Fruit fly (Drosophila melanogaster): ENCODE measurements around the gene nkd.
A peak's percentile ranks its signal among the peaks of the same experiment; 100 is the strongest.

The nkd gene

DNA sequence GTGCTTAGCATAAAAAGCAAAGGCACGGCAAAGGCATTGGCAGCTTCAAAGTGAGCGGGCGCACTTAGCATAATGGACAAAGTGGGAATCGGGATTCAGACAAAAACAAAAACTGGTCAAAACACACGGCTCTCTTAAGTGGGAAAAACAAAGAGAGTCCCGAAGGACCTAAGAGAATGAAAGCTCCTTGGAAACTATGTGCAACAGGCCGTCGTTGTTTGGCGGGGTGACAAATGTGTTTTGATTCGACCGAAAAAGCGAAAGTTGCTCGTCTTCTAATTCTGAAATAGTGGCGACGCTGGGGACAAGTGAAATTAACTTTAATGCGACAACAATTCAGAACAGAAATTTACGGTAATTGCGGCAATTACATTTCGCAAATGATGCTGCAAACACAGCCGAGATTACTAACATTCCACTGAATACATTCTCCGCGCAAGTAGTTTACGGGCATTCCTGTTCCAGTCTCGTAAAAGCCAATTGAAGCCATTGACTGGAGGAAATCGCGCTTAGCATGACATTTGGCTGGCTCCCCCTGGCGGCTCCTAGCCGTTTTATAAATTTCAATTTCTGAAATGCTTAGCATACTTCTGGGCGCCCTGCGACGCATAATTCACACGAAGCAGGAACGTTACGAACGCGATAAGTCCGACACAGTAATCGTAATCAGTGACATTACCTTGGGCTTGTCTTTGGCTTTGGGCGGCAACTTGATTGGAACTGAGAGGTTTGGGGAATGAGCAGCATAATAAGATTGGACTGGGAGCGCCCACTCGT is 76.9 kb downstream of the nkd start (continued):
- TF ChIP-seq CG11695 (GFP tag; IDR thresholded peaks at IDR 0.05): no peak
- no peak for TF ChIP-seq GATAe (GFP tag; conservative IDR thresholded peaks at IDR 0.05)
- 0 out of 2 replicates have a peak, but pooled peaks have one; percentile 18 for TF ChIP-seq NFAT (GFP tag; IDR thresholded peaks at IDR 0.05)
- 0 out of 3 replicates have a peak, but pooled peaks have one; percentile 51 for TF ChIP-seq Optix (GFP tag; IDR thresholded peaks at IDR 0.05)
- TF ChIP-seq CG8290 (GFP tag; optimal IDR thresholded peaks at IDR 0.05): no peak
- TF ChIP-seq CG8290 (tag; optimal IDR thresholded peaks at IDR 0.05): peak in 1 of 2 experiments; percentile 33
- TF ChIP-seq CG9437 (GFP tag; optimal IDR thresholded peaks at IDR 0.05): peak; percentile 34
- peak; percentile 88 for TF ChIP-seq CTCF (GFP tag; optimal IDR thresholded peaks at IDR 0.05)
- TF ChIP-seq scrt (GFP tag; optimal IDR thresholded peaks at IDR 0.05): peak; percentile 93
- 0 out of 3 replicates have a peak, but pooled peaks have one; percentile 39 for TF ChIP-seq CG6791 (GFP tag; IDR thresholded peaks at IDR 0.05; ENCODE audit: partially characterized antibody)
- peak; percentile 13; the same call in 1 of the 2 replicates for TF ChIP-seq onecut (GFP tag; IDR thresholded peaks at IDR 0.05)
- no peak for TF ChIP-seq Doc2 (GFP tag; IDR thresholded peaks at IDR 0.05)
- TF ChIP-seq schlank (tag; optimal IDR thresholded peaks at IDR 0.05): no peak
- TF ChIP-seq zfh1 (GFP tag; IDR thresholded peaks at IDR 0.05): 0 out of 3 replicates have a peak, but pooled peaks have one; percentile 21

DNA sequence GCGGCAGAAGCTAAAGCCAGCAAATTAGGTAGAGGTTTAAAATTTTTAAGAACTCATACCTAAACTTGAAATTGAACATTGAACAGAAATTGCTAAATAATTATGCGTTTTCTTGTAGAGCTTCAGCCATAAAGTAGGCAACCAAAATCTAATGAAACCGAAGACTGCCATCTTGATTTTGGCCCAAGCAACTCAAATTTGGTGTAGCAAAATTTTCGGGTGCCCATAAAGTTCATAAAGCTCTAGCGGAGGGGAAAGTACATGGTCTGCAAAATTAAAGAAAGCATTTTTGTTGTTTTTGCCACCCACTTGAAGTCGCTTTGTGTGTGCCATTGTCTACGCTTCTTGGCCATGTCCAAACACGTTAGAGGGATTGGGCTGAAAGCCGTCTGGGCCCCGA is 88.2 kb downstream of the nkd start:
- no peak for TF ChIP-seq CG3726 (GFP tag; IDR thresholded peaks at IDR 0.05)
- TF ChIP-seq Atf3 (GFP tag; optimal IDR thresholded peaks at IDR 0.05): no peak
- no peak for TF ChIP-seq CG4328 (GFP tag; optimal IDR thresholded peaks at IDR 0.05)
- TF ChIP-seq CG4854 (GFP tag; optimal IDR thresholded peaks at IDR 0.05): no peak
- TF ChIP-seq CG13287 (GFP tag; IDR thresholded peaks at IDR 0.05; ENCODE audit: partially characterized antibody): 0 out of 2 replicates have a peak, but pooled peaks have one; percentile 18
- no peak for TF ChIP-seq dysf (GFP tag; IDR thresholded peaks at IDR 0.05)
- no peak for TF ChIP-seq psq (GFP tag; optimal IDR thresholded peaks at IDR 0.05)
- TF ChIP-seq sisA (GFP tag; IDR thresholded peaks at IDR 0.05): no peak
- TF ChIP-seq MBD-R2 (GFP tag; IDR thresholded peaks at IDR 0.05): no peak
- no peak for TF ChIP-seq bowl (GFP tag; IDR thresholded peaks at IDR 0.05)
- no peak for TF ChIP-seq hbn (GFP tag; IDR thresholded peaks at IDR 0.05; ENCODE audit: partially characterized antibody)
- TF ChIP-seq Sox100B (GFP tag; optimal IDR thresholded peaks at IDR 0.05): no peak
- TF ChIP-seq CTCF (GFP tag; optimal IDR thresholded peaks at IDR 0.05): peak; percentile 4
- peak; percentile 18 for TF ChIP-seq CG15601 (tag; optimal IDR thresholded peaks at IDR 0.05)
- TF ChIP-seq knrl (GFP tag; IDR thresholded peaks at IDR 0.05; ENCODE audit: partially characterized antibody): no peak
- no peak for TF ChIP-seq CG11695 (GFP tag; IDR thresholded peaks at IDR 0.05)
